Worm (Caenorhabditis elegans) whole organism, L4/young adult: ENCODE data around the gene F35F10.1.

ENCODE experiments used
- W03F9.2 ChIP-seq: fragments of 150-350 bp; optimal IDR thresholded peaks from 2 replicates; lab custom pipeline; 2014; ENCODE audit warnings: missing biosample characterization, missing genetic modification characterization
- dao-5 ChIP-seq: sonication (generic microtip); optimal IDR thresholded peaks from 2 replicates; lab custom pipeline; 2016; ENCODE audit warnings: missing genotype, missing genetic modification characterization, moderate library complexity, missing compliant biosample characterization
- him-1 ChIP-seq: sonication (generic microtip); optimal IDR thresholded peaks from 2 replicates; lab custom pipeline; 2016; ENCODE audit warnings: missing genotype, missing genetic modification reagents, missing genetic modification characterization, missing compliant biosample characterization

DNA sequence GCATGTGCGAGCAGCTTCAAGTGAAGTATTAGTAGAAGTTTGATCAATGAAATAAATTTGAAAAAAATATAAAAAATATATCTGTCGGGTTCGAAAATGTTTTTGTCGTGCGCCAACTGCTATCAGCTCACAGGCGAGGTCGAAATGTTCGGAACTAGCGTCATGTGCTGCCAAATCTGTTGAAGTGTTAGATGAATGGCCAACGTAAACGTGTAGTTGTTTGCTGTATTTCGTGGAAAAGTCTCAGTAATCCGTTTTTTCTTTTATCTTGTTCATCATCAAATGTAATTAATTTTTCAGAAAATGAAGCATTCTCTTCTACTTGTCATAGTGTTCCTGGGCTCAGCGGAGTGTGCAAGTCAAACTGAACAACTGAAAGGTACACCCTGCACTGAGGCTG lies 33.8 kb downstream of the F35F10.1 start, which contains the start of gene C17B7.15:
- TF ChIP-seq him-1 (tag; lab: Kevin White, UChicago) (no peak), dao-5 (tag; lab: Kevin White, UChicago) (no peak), W03F9.2 (no peak)
